Fruit fly (Drosophila melanogaster): ENCODE measurements around the gene CG42870.
A peak's percentile ranks its signal among the peaks of the same experiment; 100 is the strongest.

CG42870 gene

DNA sequence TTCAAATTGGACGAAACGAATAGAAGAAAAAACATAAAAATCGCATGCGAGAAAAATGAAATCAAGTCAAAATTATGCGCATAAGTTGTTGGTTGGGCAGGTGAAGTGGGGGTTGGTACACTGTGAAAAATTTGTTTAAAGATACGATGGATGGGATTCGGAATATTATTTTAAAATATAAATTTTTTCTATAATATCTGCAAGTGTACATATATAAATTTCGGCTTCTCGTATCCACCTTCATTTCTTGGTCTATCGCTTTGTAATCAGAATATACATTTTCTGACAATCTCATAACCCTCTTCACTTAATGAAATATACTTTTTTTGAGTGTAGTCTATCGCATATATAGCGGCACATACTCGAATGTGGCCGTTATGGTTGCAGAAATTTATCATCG, 33.8 kb downstream of the CG42870 start (continued):
- no peak for TF ChIP-seq CG3995 (GFP tag; optimal IDR thresholded peaks at IDR 0.05)
- no peak for TF ChIP-seq CG6765 (GFP tag; optimal IDR thresholded peaks at IDR 0.05)
- TF ChIP-seq CG15514 (GFP tag; optimal IDR thresholded peaks at IDR 0.05): no peak
- TF ChIP-seq her (GFP tag; optimal IDR thresholded peaks at IDR 0.05): no peak
- no peak for TF ChIP-seq bigmax (GFP tag; optimal IDR thresholded peaks at IDR 0.05)
- no peak for TF ChIP-seq CG43689 (GFP tag; IDR thresholded peaks at IDR 0.05)
- TF ChIP-seq gce (GFP tag; IDR thresholded peaks at IDR 0.05): no peak
- peak; percentile 28 for TF ChIP-seq CoRest (tag; optimal IDR thresholded peaks at IDR 0.05)
- TF ChIP-seq CG8765 (GFP tag; IDR thresholded peaks at IDR 0.05): no peak
- no peak for TF ChIP-seq CG5180 (GFP tag; optimal IDR thresholded peaks at IDR 0.05)
- TF ChIP-seq zfh2 (GFP tag; optimal IDR thresholded peaks at IDR 0.05): no peak
- TF ChIP-seq CG13424 (tag; optimal IDR thresholded peaks at IDR 0.05): peak; percentile 32
- TF ChIP-seq Fer3 (tag; optimal IDR thresholded peaks at IDR 0.05): no peak
- TF ChIP-seq CG10959 (GFP tag; IDR thresholded peaks at IDR 0.05): no peak
- no peak for TF ChIP-seq ash1 (GFP tag; optimal IDR thresholded peaks at IDR 0.05)

DNA sequence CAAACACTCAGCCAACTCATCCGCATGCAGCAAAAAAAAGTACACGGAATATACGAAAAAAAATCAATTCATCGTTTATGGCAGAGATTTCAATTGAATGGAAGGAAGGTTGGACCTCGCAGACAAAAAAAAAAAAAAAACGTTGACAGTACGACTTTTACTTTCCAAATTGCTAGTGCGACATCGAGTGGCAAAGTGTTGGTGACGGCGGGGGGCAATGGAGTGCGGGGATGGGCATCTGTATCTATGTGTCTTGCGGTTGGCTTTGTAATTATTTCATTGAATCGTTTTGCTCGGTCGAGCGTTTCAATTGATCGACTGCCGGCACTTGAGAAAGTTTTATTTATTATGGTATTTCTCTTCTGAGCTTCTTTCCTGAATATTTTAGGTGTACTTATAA, 35.6 kb downstream of the CG42870 start:
- TF ChIP-seq CTCF (GFP tag; optimal IDR thresholded peaks at IDR 0.05) (no peak), BEAF-32 (GFP tag; optimal IDR thresholded peaks at IDR 0.05) (no peak), CG31224 (GFP tag; IDR thresholded peaks at IDR 0.05) (no peak), CG1832 (GFP tag; optimal IDR thresholded peaks at IDR 0.05) (no peak), sr (GFP tag; IDR thresholded peaks at IDR 0.05) (no peak), kah (GFP tag; optimal IDR thresholded peaks at IDR 0.05) (no peak), CG18764 (GFP tag; optimal IDR thresholded peaks at IDR 0.05) (no peak), Deaf1 (tag; optimal IDR thresholded peaks at IDR 0.05) (no peak), sqz (GFP tag; optimal IDR thresholded peaks at IDR 0.05) (peak; percentile 8), CG11093 (GFP tag; IDR thresholded peaks at IDR 0.05) (no peak), CG13424 (tag; optimal IDR thresholded peaks at IDR 0.05) (no peak), croc (GFP tag; conservative IDR thresholded peaks at IDR 0.05) (no peak), D19A (tag; optimal IDR thresholded peaks at IDR 0.05) (no peak), otp (GFP tag; IDR thresholded peaks at IDR 0.05) (no peak), nom (GFP tag; optimal IDR thresholded peaks at IDR 0.05) (no peak), CG15601 (tag; optimal IDR thresholded peaks at IDR 0.05) (peak; percentile 12), mirr (GFP tag; optimal IDR thresholded peaks at IDR 0.05) (no peak), NFAT (GFP tag; IDR thresholded peaks at IDR 0.05) (no peak), CG16813 (GFP tag; IDR thresholded peaks at IDR 0.05; ENCODE audit: partially characterized antibody) (no peak), Jarid2 (GFP tag; optimal IDR thresholded peaks at IDR 0.05) (no peak), CG9876 (GFP tag; optimal IDR thresholded peaks at IDR 0.05) (no peak), CG15696 (tag; optimal IDR thresholded peaks at IDR 0.05) (no peak), CHES-1-like (GFP tag; optimal IDR thresholded peaks at IDR 0.05) (no peak), Blimp-1 (GFP tag; optimal IDR thresholded peaks at IDR 0.05) (peak; percentile 70), crol (GFP tag; IDR thresholded peaks at IDR 0.05) (peak; percentile 79), Gsc (GFP tag; IDR thresholded peaks at IDR 0.05) (no peak), CG5180 (GFP tag; optimal IDR thresholded peaks at IDR 0.05) (no peak), CG4360 (GFP tag; IDR thresholded peaks at IDR 0.05) (no peak), zf30C (GFP tag; optimal IDR thresholded peaks at IDR 0.05) (no peak)
